Worm (Caenorhabditis elegans) whole organism, mixed stage, embryonic: ENCODE results near the gene fbxc-43.

ENCODE experiments used
- ceh-43 ChIP-seq: fragments of 200-800 bp; sonication (Bioruptor generic); optimal IDR thresholded peaks from 2 replicates; lab custom pipeline; 2018; ENCODE audit warnings: mild to moderate bottlenecking, missing genetic modification characterization, moderate library complexity, missing compliant biosample characterization
- ces-1 ChIP-seq: fragments of 150-350 bp; optimal IDR thresholded peaks from 2 replicates; lab custom pipeline; 2014; ENCODE audit warnings: missing biosample characterization, missing genetic modification reagents, missing genetic modification characterization
- hlh-1 ChIP-seq: fragments of 150-350 bp; optimal IDR thresholded peaks from 2 replicates; lab custom pipeline; 2014; ENCODE audit warnings: missing biosample characterization, missing genetic modification reagents, missing genetic modification characterization
- lin-13 ChIP-seq: fragments of 150-350 bp; optimal IDR thresholded peaks from 2 replicates; lab custom pipeline; 2014; ENCODE audit warnings: missing biosample characterization, missing genetic modification characterization
- lsy-2 ChIP-seq: fragments of 150-350 bp; optimal IDR thresholded peaks from 2 replicates; lab custom pipeline; 2014; ENCODE audit warnings: missing biosample characterization, missing genetic modification characterization
- nhr-2 ChIP-seq: fragments of 150-350 bp; optimal IDR thresholded peaks from 2 replicates; lab custom pipeline; 2014; ENCODE audit warnings: missing biosample characterization, missing genetic modification characterization
- nhr-28 ChIP-seq: fragments of 150-350 bp; optimal IDR thresholded peaks from 2 replicates; lab custom pipeline; 2014; ENCODE audit warnings: missing biosample characterization, missing genetic modification characterization
- nhr-76 ChIP-seq: sonication (generic microtip); optimal IDR thresholded peaks from 2 replicates; lab custom pipeline; 2017; ENCODE audit warnings: missing biosample characterization, missing genetic modification characterization
- snpc-4 ChIP-seq: fragments of 150-350 bp; optimal IDR thresholded peaks from 2 replicates; lab custom pipeline; 2014; ENCODE audit warnings: missing biosample characterization, missing genetic modification characterization
- sptf-1 ChIP-seq: sonication (generic microtip); optimal IDR thresholded peaks from 2 replicates; lab custom pipeline; 2017; ENCODE audit warnings: mild to moderate bottlenecking, missing genetic modification characterization, moderate library complexity, missing compliant biosample characterization

ce11 chrII:4222469-4222868, 13.3 kb downstream of the fbxc-43 start:
- no peak for TF ChIP-seq ceh-43 (GFP tag; lab: Kevin White, UChicago)
- no peak for TF ChIP-seq lsy-2 (tag; lab: Kevin White, UChicago)
- TF ChIP-seq sptf-1 (tag; lab: Kevin White, UChicago), result no peak
- TF ChIP-seq nhr-2 (tag; lab: Kevin White, UChicago), result no peak
- no peak for TF ChIP-seq snpc-4 (tag; lab: Kevin White, UChicago)
- TF ChIP-seq hlh-1 (tag; lab: Kevin White, UChicago), result no peak
- TF ChIP-seq nhr-76 (tag; lab: Kevin White, UChicago), result no peak
- no peak for TF ChIP-seq ces-1
- TF ChIP-seq nhr-28, result no peak
- no peak for TF ChIP-seq lin-13 (tag; lab: Kevin White, UChicago)
